Fruit fly (Drosophila melanogaster) whole organism, embryonic: ENCODE results near the gene ca.

Experiments used
- Abd-B ChIP-seq: fragments of 200-800 bp; sonication (Bioruptor generic); optimal IDR thresholded peaks from 2 replicates; lab custom pipeline; 2018; ENCODE audit warnings: missing biosample characterization, mild to moderate bottlenecking, missing genetic modification characterization, moderate library complexity
- C15 ChIP-seq: fragments of 200-800 bp; sonication (Bioruptor generic); IDR thresholded peaks from 3 replicates; pipeline ENCODE4 v1.3.6; 2022; ENCODE audit warnings: missing biosample characterization, missing genetic modification characterization
- CG10431 ChIP-seq: fragments of 200-800 bp; sonication (Bioruptor generic); optimal IDR thresholded peaks from 3 replicates; lab custom pipeline; 2018; ENCODE audit warnings: missing biosample characterization, mild to moderate bottlenecking, missing genetic modification characterization
- CG11696 ChIP-seq: fragments of 200-800 bp; sonication (Bioruptor generic); IDR thresholded peaks from 2 replicates; pipeline ENCODE4 v1.3.6; 2022; ENCODE audit warnings: missing biosample characterization, missing genetic modification characterization
- CG12219 ChIP-seq: fragments of 200-800 bp; sonication (Bioruptor generic); optimal IDR thresholded peaks from 3 replicates; lab custom pipeline; 2018; ENCODE audit warnings: missing biosample characterization, mild to moderate bottlenecking, missing genetic modification characterization
- CG12236 ChIP-seq: fragments of 200-800 bp; sonication (Bioruptor generic); optimal IDR thresholded peaks from 2 replicates; lab custom pipeline; 2016; ENCODE audit warnings: missing biosample characterization, missing genetic modification characterization
- CG12391 ChIP-seq: fragments of 200-800 bp; sonication (Bioruptor generic); optimal IDR thresholded peaks from 3 replicates; lab custom pipeline; 2018; ENCODE audit warnings: missing biosample characterization, mild to moderate bottlenecking, missing genetic modification characterization, moderate library complexity
- CG12744 ChIP-seq: fragments of 200-800 bp; sonication (Bioruptor generic); optimal IDR thresholded peaks from 2 replicates; lab custom pipeline; 2016; ENCODE audit warnings: missing biosample characterization, missing genetic modification characterization
- CG13296 ChIP-seq: fragments of 200-800 bp; sonication (Bioruptor generic); optimal IDR thresholded peaks from 3 replicates; lab custom pipeline; 2018; ENCODE audit warnings: missing biosample characterization, mild to moderate bottlenecking, missing genetic modification characterization
- CG13775 ChIP-seq: fragments of 200-800 bp; sonication (Bioruptor generic); optimal IDR thresholded peaks from 3 replicates; lab custom pipeline; 2017; ENCODE audit warnings: missing biosample characterization, mild to moderate bottlenecking, missing genetic modification characterization
- CG14710 ChIP-seq: fragments of 200-800 bp; sonication (Bioruptor generic); optimal IDR thresholded peaks from 3 replicates; lab custom pipeline; 2019; ENCODE audit warnings: missing biosample characterization, mild to moderate bottlenecking, missing genetic modification characterization, moderate library complexity
- CG15479 ChIP-seq: fragments of 200-800 bp; sonication (Bioruptor generic); optimal IDR thresholded peaks from 3 replicates; lab custom pipeline; 2019; ENCODE audit warnings: missing biosample characterization, mild to moderate bottlenecking, missing genetic modification characterization, moderate library complexity
- CG15514 ChIP-seq: fragments of 200-800 bp; sonication (Bioruptor generic); optimal IDR thresholded peaks from 3 replicates; lab custom pipeline; 2017; ENCODE audit warnings: missing biosample characterization, missing genetic modification characterization, mild to moderate bottlenecking, moderate library complexity, missing genetic modification reagents
- CG17568 ChIP-seq: fragments of 200-800 bp; sonication (Bioruptor generic); optimal IDR thresholded peaks from 2 replicates; lab custom pipeline; 2018; ENCODE audit warnings: missing biosample characterization, mild to moderate bottlenecking, missing genetic modification characterization, moderate library complexity
- CG18262 ChIP-seq: fragments of 200-800 bp; optimal IDR thresholded peaks from 3 replicates; lab custom pipeline; 2019; ENCODE audit warnings: missing biosample characterization, mild to moderate bottlenecking, missing genetic modification characterization, moderate library complexity
- CG18476 ChIP-seq: fragments of 200-800 bp; sonication (Bioruptor generic); optimal IDR thresholded peaks from 2 replicates; lab custom pipeline; 2016; ENCODE audit warnings: missing biosample characterization, mild to moderate bottlenecking, missing genetic modification characterization
- CG2129 ChIP-seq: fragments of 200-800 bp; sonication (Bioruptor generic); IDR thresholded peaks from 2 replicates; pipeline ENCODE4 v1.3.6; 2022; ENCODE audit warnings: missing biosample characterization, missing genetic modification characterization; ENCODE audit not compliant: partially characterized antibody
- CG4404 ChIP-seq: fragments of 200-800 bp; sonication (Bioruptor generic); IDR thresholded peaks from 2 replicates; pipeline ENCODE4 v1.3.6; 2022; ENCODE audit warnings: missing biosample characterization, missing genetic modification characterization
- CG6254 ChIP-seq: fragments of 200-800 bp; sonication (Bioruptor generic); optimal IDR thresholded peaks from 3 replicates; lab custom pipeline; 2017; ENCODE audit warnings: mild to moderate bottlenecking, missing biosample characterization, missing genetic modification reagents, missing genetic modification characterization
- CG6272 ChIP-seq: fragments of 200-800 bp; sonication (Bioruptor generic); IDR thresholded peaks from 2 replicates; pipeline ENCODE4 v1.3.6; 2022; ENCODE audit warnings: missing biosample characterization, missing genetic modification characterization
- CG7271 ChIP-seq: fragments of 200-800 bp; sonication (Bioruptor generic); optimal IDR thresholded peaks from 2 replicates; lab custom pipeline; 2018; ENCODE audit warnings: missing biosample characterization, mild to moderate bottlenecking, missing genetic modification characterization, moderate library complexity
- CG8359 ChIP-seq: fragments of 200-800 bp; sonication (Bioruptor generic); optimal IDR thresholded peaks from 2 replicates; lab custom pipeline; 2017; ENCODE audit warnings: missing biosample characterization, mild to moderate bottlenecking, missing genetic modification characterization, borderline replicate concordance
- Camta ChIP-seq: fragments of 200-800 bp; sonication (Bioruptor generic); optimal IDR thresholded peaks from 2 replicates; lab custom pipeline; 2016; ENCODE audit warnings: missing biosample characterization, missing genetic modification characterization
- CrebB ChIP-seq: fragments of 200-800 bp; sonication (Bioruptor generic); optimal IDR thresholded peaks from 3 replicates; lab custom pipeline; 2018; ENCODE audit warnings: missing biosample characterization, mild to moderate bottlenecking, missing genetic modification characterization
- Doc3 ChIP-seq: fragments of 200-800 bp; sonication (Bioruptor generic); IDR thresholded peaks from 3 replicates; pipeline ENCODE4 v1.3.6; 2022; ENCODE audit warnings: missing biosample characterization, missing genetic modification characterization; ENCODE audit not compliant: partially characterized antibody
- E2f2 ChIP-seq: fragments of 200-800 bp; sonication (Bioruptor generic); IDR thresholded peaks from 2 replicates; pipeline ENCODE4 v1.3.6; 2022; ENCODE audit warnings: missing biosample characterization, missing genetic modification characterization
- GATAe ChIP-seq: fragments of 200-800 bp; sonication (Bioruptor generic); conservative IDR thresholded peaks from 2 replicates; pipeline ENCODE4 v1.3.6; 2022; ENCODE audit warnings: missing biosample characterization, missing genetic modification characterization
- HLHmδ ChIP-seq: fragments of 200-800 bp; sonication (Bioruptor generic); optimal IDR thresholded peaks from 2 replicates; lab custom pipeline; 2018; ENCODE audit warnings: missing biosample characterization, mild to moderate bottlenecking, missing genetic modification characterization, moderate library complexity
- Hr39 ChIP-seq: fragments of >200 bp; optimal IDR thresholded peaks from 2 replicates; lab custom pipeline; 2017
- Tbp ChIP-seq: fragments of >200 bp; optimal IDR thresholded peaks from 2 replicates; lab custom pipeline; 2018; ENCODE audit warnings: missing biosample characterization, missing genetic modification characterization
- abd-A ChIP-seq: fragments of 200-800 bp; sonication (Bioruptor generic); optimal IDR thresholded peaks from 3 replicates; lab custom pipeline; 2019; ENCODE audit warnings: missing biosample characterization, mild to moderate bottlenecking, missing genetic modification characterization, moderate library complexity
- cad ChIP-seq: fragments of >200 bp; optimal IDR thresholded peaks from 2 replicates; lab custom pipeline; 2017; ENCODE audit warnings: missing biosample characterization, missing genetic modification characterization
- chif ChIP-seq, 2 experiments: fragments of 200-800 bp; sonication (Bioruptor generic); optimal IDR thresholded peaks; 3 replicates each; lab custom pipeline; 2016; ENCODE audit warnings: missing biosample characterization in 2 of 2, missing genetic modification characterization in 2 of 2
- chinmo ChIP-seq: fragments of 200-800 bp; sonication (Bioruptor generic); IDR thresholded peaks from 4 replicates; pipeline ENCODE4 v1.3.6; 2022; ENCODE audit warnings: missing biosample characterization, missing genetic modification characterization; ENCODE audit not compliant: partially characterized antibody
- chn ChIP-seq: fragments of 200-800 bp; sonication (Bioruptor generic); optimal IDR thresholded peaks from 2 replicates; lab custom pipeline; 2016; ENCODE audit warnings: missing biosample characterization, missing genetic modification characterization
- corto ChIP-seq: fragments of 200-800 bp; sonication (Bioruptor generic); optimal IDR thresholded peaks from 2 replicates; lab custom pipeline; 2016; ENCODE audit warnings: missing biosample characterization, mild to moderate bottlenecking, missing genetic modification characterization, moderate library complexity
- crp ChIP-seq, 2 experiments: fragments of 200-800 bp; sonication (Bioruptor generic); optimal IDR thresholded peaks; 2 replicates in 1 of 2; 3 replicates in 1 of 2; lab custom pipeline; 2017; ENCODE audit warnings: missing biosample characterization in 2 of 2, missing genetic modification characterization in 2 of 2, mild to moderate bottlenecking in 1 of 2, moderate library complexity in 1 of 2
- dysf ChIP-seq: fragments of 200-800 bp; sonication (Bioruptor generic); IDR thresholded peaks from 3 replicates; pipeline ENCODE4 v1.3.6; 2022; ENCODE audit warnings: missing biosample characterization, missing genetic modification characterization
- fru ChIP-seq: fragments of >200 bp; optimal IDR thresholded peaks from 2 replicates; lab custom pipeline; 2017
- jing ChIP-seq: fragments of 200-800 bp; sonication (Bioruptor generic); optimal IDR thresholded peaks from 2 replicates; lab custom pipeline; 2018; ENCODE audit warnings: missing biosample characterization, mild to moderate bottlenecking, missing genetic modification characterization
- mld ChIP-seq: fragments of 200-800 bp; sonication (Bioruptor generic); IDR thresholded peaks from 3 replicates; pipeline ENCODE4 v1.3.6; 2022; ENCODE audit warnings: missing biosample characterization, missing genetic modification characterization; ENCODE audit not compliant: partially characterized antibody
- nau ChIP-seq: fragments of 200-800 bp; sonication (Bioruptor generic); optimal IDR thresholded peaks from 3 replicates; lab custom pipeline; 2017; ENCODE audit warnings: missing biosample characterization, mild to moderate bottlenecking, missing genetic modification characterization, missing genetic modification reagents
- psq ChIP-seq: fragments of 200-800 bp; sonication (Bioruptor generic); optimal IDR thresholded peaks from 2 replicates; lab custom pipeline; 2017; ENCODE audit warnings: missing biosample characterization, missing genetic modification characterization
- repo ChIP-seq: fragments of 200-800 bp; sonication (Bioruptor generic); optimal IDR thresholded peaks from 2 replicates; lab custom pipeline; 2016; ENCODE audit warnings: missing biosample characterization, missing genetic modification characterization
- shn ChIP-seq: fragments of 200-800 bp; sonication (Bioruptor generic); optimal IDR thresholded peaks from 3 replicates; lab custom pipeline; 2016; ENCODE audit warnings: missing biosample characterization, missing genetic modification characterization
- stc ChIP-seq: fragments of 200-800 bp; sonication (Bioruptor generic); IDR thresholded peaks from 2 replicates; pipeline ENCODE4 v1.3.6; 2022; ENCODE audit warnings: missing biosample characterization, missing genetic modification characterization
- tap ChIP-seq: fragments of 200-800 bp; optimal IDR thresholded peaks from 3 replicates; lab custom pipeline; 2019; ENCODE audit warnings: missing biosample characterization, mild to moderate bottlenecking, missing genetic modification characterization, moderate library complexity
- toy ChIP-seq: fragments of 200-800 bp; sonication (Bioruptor generic); IDR thresholded peaks from 2 replicates; pipeline ENCODE4 v1.3.6; 2022; ENCODE audit warnings: missing biosample characterization, missing genetic modification characterization

Gene ca

DNA sequence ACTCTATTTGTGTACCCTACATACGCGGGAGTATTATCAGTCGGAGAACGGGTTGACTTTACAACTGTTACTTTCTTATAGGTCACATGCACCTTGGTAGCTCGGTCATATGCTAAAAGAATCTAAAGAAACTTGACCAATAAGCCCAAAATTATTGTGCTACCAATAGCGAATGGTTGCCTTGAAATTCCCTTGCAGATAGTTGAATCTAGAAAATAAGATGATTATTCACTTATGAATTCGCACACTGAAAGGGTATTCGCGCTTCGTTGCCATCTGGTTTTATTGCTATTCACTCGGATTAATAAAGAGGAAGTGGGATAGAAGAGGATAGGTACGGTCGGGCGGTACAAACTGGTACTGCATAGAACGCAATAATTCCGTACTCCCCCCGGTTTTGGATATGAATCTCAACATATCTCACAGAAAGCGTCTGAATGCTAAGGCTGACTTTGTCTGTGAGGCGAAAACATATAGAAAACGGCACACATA lies 32.7 kb upstream of the ca start (continued):
- peak; percentile 59 for TF ChIP-seq CG12219 (GFP tag; lab: Kevin White, UChicago)
- peak; percentile 53 for TF ChIP-seq chn
- peak; percentile 31 for TF ChIP-seq CG12236 (GFP tag; lab: Kevin White, UChicago)
- peak in 1 of 2 experiments; percentile 30 for TF ChIP-seq crp (GFP tag; optimal IDR thresholded peaks at IDR 0.05; lab: Kevin White, UChicago)
- peak; percentile 79 for TF ChIP-seq CG12391 (tag; lab: Kevin White, UChicago)
- TF ChIP-seq CG4404 (GFP tag; lab: Robert Waterston, UW) = peak; percentile 74
- peak; percentile 33 for TF ChIP-seq CG18262 (tag; lab: Kevin White, UChicago)
- TF ChIP-seq CG13775 (GFP tag; lab: Kevin White, UChicago) = peak; percentile 75
- TF ChIP-seq CG18476 = peak; percentile 59
- no peak for TF ChIP-seq nau
- TF ChIP-seq Abd-B (GFP tag; lab: Kevin White, UChicago) = peak; percentile 89
- peak; percentile 21 for TF ChIP-seq CG6254 (GFP tag; lab: Kevin White, UChicago)
- peak; percentile 73 for TF ChIP-seq repo (GFP tag; lab: Kevin White, UChicago)
- TF ChIP-seq CG10431 (GFP tag; lab: Kevin White, UChicago) = no peak
- TF ChIP-seq CG13296 (GFP tag; lab: Kevin White, UChicago) = peak; percentile 27
- TF ChIP-seq CG14710 = no peak

- TF ChIP-seq CG7271 (no peak), dysf (GFP tag; lab: Robert Waterston, UW) (no peak), fru (lab: Kevin White, UChicago) (no peak), Camta (GFP tag; lab: Kevin White, UChicago) (no peak), jing (GFP tag; lab: Kevin White, UChicago) (no peak), Hr39 (no peak), CG6272 (no peak), E2f2 (0 out of 2 replicates have a peak, but pooled peaks have one; percentile 17), chinmo (GFP tag; lab: Robert Waterston, UW) (peak; percentile 97), CG8359 (GFP tag; lab: Kevin White, UChicago) (peak; percentile 20), corto (GFP tag; lab: Kevin White, UChicago) (peak; percentile 55), mld (GFP tag; lab: Robert Waterston, UW) (peak; percentile 30; the same call in 1 of the 3 replicates), CG15514 (GFP tag; lab: Kevin White, UChicago) (peak; percentile 95), CG15479 (peak; percentile 88), abd-A (peak; percentile 76), psq (GFP tag; lab: Kevin White, UChicago) (peak; percentile 66), Doc3 (GFP tag; lab: Robert Waterston, UW) (peak; percentile 28; the same call in 1 of the 3 replicates), chif (GFP tag; optimal IDR thresholded peaks at IDR 0.05; lab: Kevin White, UChicago) (no peak), GATAe (GFP tag; lab: Robert Waterston, UW) (no peak), C15 (GFP tag; lab: Robert Waterston, UW) (no peak), CG2129 (GFP tag; lab: Robert Waterston, UW) (no peak), toy (GFP tag; lab: Robert Waterston, UW) (no peak), Tbp (GFP tag; lab: Kevin White, UChicago) (peak; percentile 83), shn (GFP tag; lab: Kevin White, UChicago) (no peak), cad (GFP tag; lab: Kevin White, UChicago) (peak; percentile 38), CG11696 (GFP tag; lab: Robert Waterston, UW) (0 out of 2 replicates have a peak, but pooled peaks have one; percentile 21), stc (GFP tag; lab: Robert Waterston, UW) (peak; percentile 10; the same call in 1 of the 2 replicates), HLHmδ (GFP tag; lab: Kevin White, UChicago) (peak; percentile 81), CrebB (tag; lab: Kevin White, UChicago) (peak; percentile 56), CG17568 (GFP tag; lab: Kevin White, UChicago) (no peak), tap (tag; lab: Kevin White, UChicago) (peak; percentile 6), CG12744 (no peak)
These were observed 32.0 kb upstream of the ca start for dm6 chr3R:29774360-29775193.
